Fruit fly (Drosophila melanogaster): ENCODE results near the gene Rpn9.
A peak's percentile ranks its signal among the peaks of the same experiment; 100 is the strongest.

Rpn9 gene

dm6 chr3R:23718297-23718941 is 14.8 kb downstream of the Rpn9 start, which contains the start of gene nau:
Gene nau, minus strand, starts transcription at chr3R:23718357.
- TF ChIP-seq CG8159 (tag; optimal IDR thresholded peaks at IDR 0.05) (no peak), CG15710 (tag; optimal IDR thresholded peaks at IDR 0.05) (no peak), rn (GFP tag; IDR thresholded peaks at IDR 0.05) (no peak), CG9948 (tag; optimal IDR thresholded peaks at IDR 0.05) (no peak), Ets98B (GFP tag; IDR thresholded peaks at IDR 0.05) (no peak), Pif1B (GFP tag; optimal IDR thresholded peaks at IDR 0.05) (no peak), CG8301 (tag; optimal IDR thresholded peaks at IDR 0.05) (no peak), EcR (GFP tag; optimal IDR thresholded peaks at IDR 0.05) (no peak), CG12605 (GFP tag; IDR thresholded peaks at IDR 0.05) (no peak), Snoo (tag; optimal IDR thresholded peaks at IDR 0.05) (no peak), gl (tag; optimal IDR thresholded peaks at IDR 0.05) (no peak), CG13204 (GFP tag; optimal IDR thresholded peaks at IDR 0.05) (no peak), D1 (tag; optimal IDR thresholded peaks at IDR 0.05) (no peak), CG32121 (GFP tag; IDR thresholded peaks at IDR 0.05) (no peak), CG10348 (GFP tag; IDR thresholded peaks at IDR 0.05) (no peak), CG34367 (tag; optimal IDR thresholded peaks at IDR 0.05) (no peak), CG14655 (GFP tag; optimal IDR thresholded peaks at IDR 0.05) (no peak)

dm6 chr3R:23714852-23715251 is 18.4 kb downstream of the Rpn9 start:
- no peak for TF ChIP-seq CG12605 (GFP tag; IDR thresholded peaks at IDR 0.05)
- TF ChIP-seq Ets98B (GFP tag; IDR thresholded peaks at IDR 0.05) = no peak
- TF ChIP-seq Pif1A (GFP tag; optimal IDR thresholded peaks at IDR 0.05) = no peak
- no peak for TF ChIP-seq CG17806 (tag; optimal IDR thresholded peaks at IDR 0.05)
- no peak for TF ChIP-seq gl (tag; optimal IDR thresholded peaks at IDR 0.05)

- TF ChIP-seq Ets98B (GFP tag; IDR thresholded peaks at IDR 0.05) (peak; percentile 36; the same call in 1 of the 2 replicates), EcR (GFP tag; optimal IDR thresholded peaks at IDR 0.05) (no peak), CG4496 (GFP tag; IDR thresholded peaks at IDR 0.05) (peak; percentile 85), CG10348 (GFP tag; IDR thresholded peaks at IDR 0.05) (no peak), Pif1B (GFP tag; optimal IDR thresholded peaks at IDR 0.05) (peak; percentile 75), CG32121 (GFP tag; IDR thresholded peaks at IDR 0.05) (no peak), CG14655 (GFP tag; optimal IDR thresholded peaks at IDR 0.05) (peak; percentile 51), CG34367 (tag; optimal IDR thresholded peaks at IDR 0.05) (peak; percentile 70), fd96Ca (GFP tag; IDR thresholded peaks at IDR 0.05) (no peak), rn (GFP tag; IDR thresholded peaks at IDR 0.05) (0 out of 2 replicates have a peak, but pooled peaks have one; percentile 45), D1 (tag; optimal IDR thresholded peaks at IDR 0.05) (no peak), CG8159 (tag; optimal IDR thresholded peaks at IDR 0.05) (peak; percentile 74), CG15710 (tag; optimal IDR thresholded peaks at IDR 0.05) (peak; percentile 73), CG17806 (tag; optimal IDR thresholded peaks at IDR 0.05) (peak; percentile 61), CG8301 (tag; optimal IDR thresholded peaks at IDR 0.05) (peak; percentile 54), CG9948 (tag; optimal IDR thresholded peaks at IDR 0.05) (peak; percentile 53), Snoo (tag; optimal IDR thresholded peaks at IDR 0.05) (peak; percentile 78), gl (tag; optimal IDR thresholded peaks at IDR 0.05) (no peak), Pif1A (GFP tag; optimal IDR thresholded peaks at IDR 0.05) (peak; percentile 76), CG13204 (GFP tag; optimal IDR thresholded peaks at IDR 0.05) (no peak), CG12605 (GFP tag; IDR thresholded peaks at IDR 0.05) (peak; percentile 64)
Measured at dm6 chr3R:23713901-23714300, 19.4 kb downstream of the Rpn9 start.

dm6 chr3R:23711195-23711594 is 22.1 kb downstream of the Rpn9 start, which contains the start of gene CG10300:
Gene CG10300, plus strand, starts transcription at chr3R:23711527.
- no peak for TF ChIP-seq Pif1A (GFP tag; optimal IDR thresholded peaks at IDR 0.05)
- TF ChIP-seq Ets98B (GFP tag; IDR thresholded peaks at IDR 0.05) = no peak
- no peak for TF ChIP-seq CG13204 (GFP tag; optimal IDR thresholded peaks at IDR 0.05)
- no peak for TF ChIP-seq CG14655 (GFP tag; optimal IDR thresholded peaks at IDR 0.05)
- TF ChIP-seq CG9948 (tag; optimal IDR thresholded peaks at IDR 0.05) = no peak
- no peak for TF ChIP-seq CG12605 (GFP tag; IDR thresholded peaks at IDR 0.05)
- TF ChIP-seq CG8159 (tag; optimal IDR thresholded peaks at IDR 0.05) = no peak
- TF ChIP-seq rn (GFP tag; IDR thresholded peaks at IDR 0.05) = no peak
- TF ChIP-seq CG4496 (GFP tag; IDR thresholded peaks at IDR 0.05) = no peak
- TF ChIP-seq Snoo (tag; optimal IDR thresholded peaks at IDR 0.05) = no peak
- TF ChIP-seq CG10348 (GFP tag; IDR thresholded peaks at IDR 0.05) = no peak
- no peak for TF ChIP-seq CG15710 (tag; optimal IDR thresholded peaks at IDR 0.05)
- no peak for TF ChIP-seq CG32121 (GFP tag; IDR thresholded peaks at IDR 0.05)
- TF ChIP-seq D1 (tag; optimal IDR thresholded peaks at IDR 0.05) = no peak

dm6 chr3R:23709508-23710208 is 23.6 kb downstream of the Rpn9 start, which contains the start of gene CG10301:
Gene CG10301, plus strand, starts transcription at chr3R:23710158.
- no peak for TF ChIP-seq CG9948 (tag; optimal IDR thresholded peaks at IDR 0.05)
- no peak for TF ChIP-seq CG8301 (tag; optimal IDR thresholded peaks at IDR 0.05)
- TF ChIP-seq CG8159 (tag; optimal IDR thresholded peaks at IDR 0.05) = no peak
- no peak for TF ChIP-seq CG32121 (GFP tag; IDR thresholded peaks at IDR 0.05)
- no peak for TF ChIP-seq CG34367 (tag; optimal IDR thresholded peaks at IDR 0.05)
- TF ChIP-seq fd96Ca (GFP tag; IDR thresholded peaks at IDR 0.05) = no peak
- no peak for TF ChIP-seq CG4496 (GFP tag; IDR thresholded peaks at IDR 0.05)
- TF ChIP-seq Pif1A (GFP tag; optimal IDR thresholded peaks at IDR 0.05) = no peak
